Worm (Caenorhabditis elegans): ENCODE data around the gene cpin-1.

DNA sequence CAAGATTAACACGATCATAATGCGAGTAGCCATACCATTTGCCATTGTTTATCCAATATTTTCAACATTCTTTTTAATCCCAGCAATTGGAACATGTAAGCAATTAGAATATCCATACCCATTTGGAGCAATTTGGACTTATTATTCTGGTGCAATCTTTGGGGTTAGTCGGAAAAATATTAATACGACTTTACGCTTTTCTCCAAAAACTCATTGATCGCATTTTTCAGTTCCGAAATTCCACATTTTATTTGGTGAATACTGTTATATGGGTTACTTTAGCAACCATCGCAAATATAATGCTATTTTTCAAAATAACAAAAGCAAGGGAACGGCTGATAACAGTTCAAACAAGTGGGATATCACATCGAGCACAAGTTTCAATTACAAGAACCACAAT is 36.3 kb downstream of the cpin-1 start:
- TF ChIP-seq ceh-28 (tag; optimal IDR thresholded peaks at IDR 0.05) = no peak
- no peak for TF ChIP-seq pha-4 (GFP tag; IDR thresholded peaks at IDR 0.05)
- TF ChIP-seq pha-4 (tag; optimal IDR thresholded peaks at IDR 0.05) = no peak
- TF ChIP-seq ama-1 (optimal IDR thresholded peaks at IDR 0.05) = no peak
- no peak for TF ChIP-seq madf-5 (GFP tag; IDR thresholded peaks at IDR 0.05)
- no peak for TF ChIP-seq nhr-41 (GFP tag; IDR thresholded peaks at IDR 0.05)
- no peak for TF ChIP-seq daf-12 (tag; optimal IDR thresholded peaks at IDR 0.05)
- TF ChIP-seq unc-62 (GFP tag; optimal IDR thresholded peaks at IDR 0.05 in 1 of 2) = no peak
- TF ChIP-seq unc-62 (tag; optimal IDR thresholded peaks at IDR 0.05) = no peak
- no peak for TF ChIP-seq R02D3.7 (tag; optimal IDR thresholded peaks at IDR 0.05)
- TF ChIP-seq mdl-1 (tag; optimal IDR thresholded peaks at IDR 0.05) = no peak
- no peak for TF ChIP-seq zag-1 (tag; optimal IDR thresholded peaks at IDR 0.05)
- TF ChIP-seq nhr-76 (tag; optimal IDR thresholded peaks at IDR 0.05) = no peak
- no peak for TF ChIP-seq cey-2 (tag; optimal IDR thresholded peaks at IDR 0.05; ENCODE audit: borderline replicate concordance, insufficient read depth)
